Fruit fly (Drosophila melanogaster) whole organism, adult: ENCODE results near the gene CG46280.

Experiments
- CG14711 ChIP-seq: fragments of 200-800 bp; sonication (Bioruptor generic); optimal IDR thresholded peaks from 2 replicates; lab custom pipeline; 2018; ENCODE audit warnings: missing biosample characterization, mild to moderate bottlenecking, missing genetic modification characterization, moderate library complexity
- CG7101 ChIP-seq: fragments of 200-800 bp; sonication (Bioruptor generic); optimal IDR thresholded peaks from 2 replicates; lab custom pipeline; 2018; ENCODE audit warnings: missing biosample characterization, mild to moderate bottlenecking, missing genetic modification characterization, moderate library complexity
- cnc ChIP-seq, 2 experiments: fragments of >200 bp; optimal IDR thresholded peaks; 2 replicates each; lab custom pipeline; 2017
- ovo ChIP-seq: fragments of 200-800 bp; sonication (Bioruptor generic); optimal IDR thresholded peaks from 2 replicates; lab custom pipeline; 2016; ENCODE audit warnings: missing biosample characterization, missing genetic modification characterization
- pad ChIP-seq: fragments of 200-800 bp; sonication (Bioruptor generic); optimal IDR thresholded peaks from 3 replicates; lab custom pipeline; 2017; ENCODE audit warnings: missing biosample characterization, missing genetic modification characterization, mild to moderate bottlenecking, moderate library complexity, missing genetic modification reagents
- toe ChIP-seq: fragments of 200-800 bp; sonication (Bioruptor generic); optimal IDR thresholded peaks from 2 replicates; lab custom pipeline; 2016; ENCODE audit warnings: missing biosample characterization, missing genetic modification characterization

- no peak for TF ChIP-seq CG14711 (tag; lab: Kevin White, UChicago)
- no peak for TF ChIP-seq toe
- no peak for TF ChIP-seq ovo (GFP tag; lab: Kevin White, UChicago)
- TF ChIP-seq cnc (optimal IDR thresholded peaks at IDR 0.05; lab: Kevin White, UChicago), result no peak
- no peak for TF ChIP-seq CG7101 (tag; lab: Kevin White, UChicago)
- TF ChIP-seq pad (GFP tag; lab: Kevin White, UChicago), result no peak
These were observed 1.9 kb upstream of the CG46280 start, which contains the start of gene ry for dm6 chr3R:13032323-13032722.
